Worm (Caenorhabditis elegans) whole organism, young adult: Measurements from ENCODE around the gene har-1.

Experiments
- B0035.1 ChIP-seq: sonication (generic microtip); optimal IDR thresholded peaks from 2 replicates; lab custom pipeline; 2016; ENCODE audit warnings: missing genetic modification characterization, mild to moderate bottlenecking, missing compliant biosample characterization, missing genotype, missing genetic modification reagents
- B0336.3 ChIP-seq: fragments of 200-800 bp; sonication (Bioruptor generic); IDR thresholded peaks from 2 replicates; pipeline ENCODE4 v1.3.6; 2022; ENCODE audit warnings: missing genetic modification characterization, missing compliant biosample characterization
- C06A6.2 ChIP-seq: fragments of 200-800 bp; sonication (Bioruptor generic); conservative IDR thresholded peaks from 2 replicates; pipeline ENCODE4 v1.3.6; 2022; ENCODE audit warnings: missing genetic modification characterization, missing compliant biosample characterization
- F22D6.2 ChIP-seq: sonication (generic microtip); optimal IDR thresholded peaks from 2 replicates; lab custom pipeline; 2016; ENCODE audit warnings: mild to moderate bottlenecking, missing genetic modification characterization, missing compliant biosample characterization
- F37B4.10 ChIP-seq: fragments of 200-800 bp; sonication (Bioruptor generic); IDR thresholded peaks from 2 replicates; pipeline ENCODE4 v1.3.6; 2022; ENCODE audit warnings: missing genetic modification characterization, missing compliant biosample characterization
- F49E8.2 ChIP-seq: sonication (generic microtip); optimal IDR thresholded peaks from 3 replicates; lab custom pipeline; 2017; ENCODE audit warnings: missing genetic modification characterization, mild to moderate bottlenecking, missing compliant biosample characterization, antibody characterized with exemption, moderate library complexity; ENCODE audit not compliant: insufficient read depth
- K12H6.12 ChIP-seq: fragments of 200-800 bp; sonication (Bioruptor generic); optimal IDR thresholded peaks from 2 replicates; lab custom pipeline; 2018; ENCODE audit warnings: mild to moderate bottlenecking, missing genetic modification characterization, missing compliant biosample characterization
- T07F8.4 ChIP-seq: sonication (generic microtip); optimal IDR thresholded peaks from 2 replicates; lab custom pipeline; 2016; ENCODE audit warnings: mild to moderate bottlenecking, missing genetic modification characterization, moderate library complexity, missing compliant biosample characterization
- Y53G8AR.9 ChIP-seq: fragments of 200-800 bp; sonication (Bioruptor generic); conservative IDR thresholded peaks from 2 replicates; pipeline ENCODE4 v1.3.6; 2022; ENCODE audit warnings: missing genetic modification reagents, missing genetic modification characterization, missing compliant biosample characterization
- Y79H2A.3 ChIP-seq: fragments of 200-800 bp; sonication (Bioruptor generic); conservative IDR thresholded peaks from 2 replicates; pipeline ENCODE4 v1.3.6; 2022; ENCODE audit warnings: missing genetic modification reagents, missing genetic modification characterization, missing compliant biosample characterization
- Y95B8A.8 ChIP-seq: fragments of 200-800 bp; sonication (Bioruptor generic); IDR thresholded peaks from 2 replicates; pipeline ENCODE4 v1.3.6; 2022; ENCODE audit warnings: missing genetic modification reagents, missing genetic modification characterization, missing compliant biosample characterization
- ZK185.1 ChIP-seq: sonication (generic microtip); optimal IDR thresholded peaks from 2 replicates; lab custom pipeline; 2016; ENCODE audit warnings: mild to moderate bottlenecking, missing genetic modification characterization, missing compliant biosample characterization; ENCODE audit not compliant: poor library complexity, severe bottlenecking
- akir-1 ChIP-seq: fragments of 200-800 bp; sonication (Bioruptor generic); optimal IDR thresholded peaks from 2 replicates; lab custom pipeline; 2018; ENCODE audit warnings: mild to moderate bottlenecking, missing genetic modification characterization, moderate library complexity, missing compliant biosample characterization
- aptf-2 ChIP-seq: fragments of 200-800 bp; sonication (Bioruptor generic); conservative IDR thresholded peaks from 2 replicates; pipeline ENCODE4 v1.3.6; 2022; ENCODE audit warnings: missing genetic modification reagents, missing genetic modification characterization, missing compliant biosample characterization
- athp-1 ChIP-seq: sonication (generic microtip); optimal IDR thresholded peaks from 2 replicates; lab custom pipeline; 2017; ENCODE audit warnings: mild to moderate bottlenecking, missing genetic modification characterization, missing compliant biosample characterization
- attf-3 ChIP-seq: fragments of 200-800 bp; sonication (Bioruptor generic); conservative IDR thresholded peaks from 2 replicates; pipeline ENCODE4 v1.3.6; 2022; ENCODE audit warnings: missing genetic modification reagents, missing genetic modification characterization, missing compliant biosample characterization
- ceh-100 ChIP-seq: fragments of 200-800 bp; sonication (Bioruptor generic); IDR thresholded peaks from 2 replicates; pipeline ENCODE4 v1.3.6; 2022; ENCODE audit warnings: missing genetic modification reagents, missing genetic modification characterization, missing compliant biosample characterization
- chd-7 ChIP-seq: sonication (generic microtip); optimal IDR thresholded peaks from 2 replicates; lab custom pipeline; 2016; ENCODE audit warnings: mild to moderate bottlenecking, missing genetic modification characterization, moderate library complexity, missing compliant biosample characterization
- die-1 ChIP-seq: sonication (generic microtip); optimal IDR thresholded peaks from 2 replicates; lab custom pipeline; 2016; ENCODE audit warnings: missing genotype, mild to moderate bottlenecking, missing genetic modification characterization, missing compliant biosample characterization
- dox-1 ChIP-seq: fragments of 200-800 bp; sonication (Bioruptor generic); IDR thresholded peaks from 2 replicates; pipeline ENCODE4 v1.3.6; 2022; ENCODE audit warnings: missing genetic modification reagents, missing genetic modification characterization, missing compliant biosample characterization
- dpff-1 ChIP-seq: sonication (generic microtip); optimal IDR thresholded peaks from 2 replicates; lab custom pipeline; 2017; ENCODE audit warnings: mild to moderate bottlenecking, missing genetic modification characterization, missing compliant biosample characterization
- egl-44 ChIP-seq: fragments of 200-800 bp; sonication (Bioruptor generic); IDR thresholded peaks from 2 replicates; pipeline ENCODE4 v1.3.6; 2022; ENCODE audit warnings: missing genetic modification reagents, missing genetic modification characterization, missing compliant biosample characterization
- gei-17 ChIP-seq: fragments of 200-800 bp; sonication (Bioruptor generic); optimal IDR thresholded peaks from 2 replicates; lab custom pipeline; 2018; ENCODE audit warnings: mild to moderate bottlenecking, missing genetic modification characterization, missing compliant biosample characterization
- hlh-12 ChIP-seq: sonication (generic microtip); optimal IDR thresholded peaks from 2 replicates; lab custom pipeline; 2016; ENCODE audit warnings: missing genetic modification characterization, missing compliant biosample characterization
- let-526 ChIP-seq: fragments of 200-800 bp; sonication (Bioruptor generic); IDR thresholded peaks from 2 replicates; pipeline ENCODE4 v1.3.6; 2022; ENCODE audit warnings: missing genetic modification reagents, missing genetic modification characterization, missing compliant biosample characterization
- let-607 ChIP-seq, 2 experiments: fragments of 200-800 bp in 1 of 2; sonication (Bioruptor generic) in 1 of 2; sonication (generic microtip) in 1 of 2; optimal IDR thresholded peaks; 2 replicates each; lab custom pipeline; 2016 to 2018; ENCODE audit warnings: mild to moderate bottlenecking in 2 of 2, missing compliant biosample characterization in 2 of 2, missing genetic modification characterization in 2 of 2, moderate library complexity in 2 of 2, missing genotype in 1 of 2
- lsl-1 ChIP-seq: fragments of 200-800 bp; sonication (Bioruptor generic); optimal IDR thresholded peaks from 2 replicates; lab custom pipeline; 2018; ENCODE audit warnings: mild to moderate bottlenecking, missing genetic modification characterization, moderate library complexity, missing compliant biosample characterization
- lsy-27 ChIP-seq: sonication (generic microtip); optimal IDR thresholded peaks from 2 replicates; lab custom pipeline; 2017; ENCODE audit warnings: missing genetic modification characterization, mild to moderate bottlenecking, missing compliant biosample characterization, antibody characterized with exemption, missing genotype, borderline replicate concordance; ENCODE audit not compliant: insufficient read depth
- madf-10 ChIP-seq: sonication (generic microtip); optimal IDR thresholded peaks from 2 replicates; lab custom pipeline; 2016; ENCODE audit warnings: mild to moderate bottlenecking, missing genetic modification characterization, missing compliant biosample characterization
- madf-3 ChIP-seq: fragments of 200-800 bp; sonication (Bioruptor generic); IDR thresholded peaks from 2 replicates; pipeline ENCODE4 v1.3.6; 2022; ENCODE audit warnings: missing genetic modification reagents, missing genetic modification characterization, missing compliant biosample characterization
- madf-6 ChIP-seq: fragments of 200-800 bp; sonication (Bioruptor generic); IDR thresholded peaks from 2 replicates; pipeline ENCODE4 v1.3.6; 2022; ENCODE audit warnings: missing genetic modification reagents, missing genetic modification characterization, missing compliant biosample characterization
- madf-8 ChIP-seq: fragments of 200-800 bp; sonication (Bioruptor generic); conservative IDR thresholded peaks from 2 replicates; pipeline ENCODE4 v1.3.6; 2022; ENCODE audit warnings: missing genetic modification reagents, missing genetic modification characterization, missing compliant biosample characterization
- mes-4 ChIP-seq: sonication (generic microtip); optimal IDR thresholded peaks from 2 replicates; lab custom pipeline; 2016; ENCODE audit warnings: missing genotype, missing genetic modification characterization, missing compliant biosample characterization
- nfyb-1 ChIP-seq: fragments of 200-800 bp; sonication (Bioruptor generic); IDR thresholded peaks from 2 replicates; pipeline ENCODE4 v1.3.6; 2022; ENCODE audit warnings: missing genetic modification reagents, missing genetic modification characterization, missing compliant biosample characterization
- pha-4 ChIP-seq: fragments of 150-350 bp; sonication (generic microtip); optimal IDR thresholded peaks from 2 replicates; lab custom pipeline; 2014; ENCODE audit warnings: missing biosample characterization, missing genetic modification reagents, missing genetic modification characterization
- rec-8 ChIP-seq, 2 experiments: sonication (generic microtip); optimal IDR thresholded peaks; 2 replicates each; lab custom pipeline; 2016; ENCODE audit warnings: mild to moderate bottlenecking in 2 of 2, missing genetic modification characterization in 2 of 2, missing genetic modification reagents in 2 of 2, missing genotype in 2 of 2, missing biosample characterization in 1 of 2, missing compliant biosample characterization in 1 of 2, moderate library complexity in 1 of 2
- sea-2 ChIP-seq: fragments of 200-800 bp; sonication (Bioruptor generic); IDR thresholded peaks from 2 replicates; pipeline ENCODE4 v1.3.6; 2022; ENCODE audit warnings: missing genetic modification characterization, missing compliant biosample characterization
- snpc-1.1 ChIP-seq: sonication (generic microtip); optimal IDR thresholded peaks from 2 replicates; lab custom pipeline; 2017; ENCODE audit warnings: missing genetic modification characterization, mild to moderate bottlenecking, missing compliant biosample characterization, antibody characterized with exemption, moderate library complexity, missing genotype, missing genetic modification reagents; ENCODE audit not compliant: insufficient read depth
- snpc-3.4 ChIP-seq: sonication (generic microtip); optimal IDR thresholded peaks from 2 replicates; lab custom pipeline; 2017; ENCODE audit warnings: missing genetic modification characterization, mild to moderate bottlenecking, missing compliant biosample characterization, antibody characterized with exemption, moderate library complexity, missing genotype, missing genetic modification reagents
- somi-1 ChIP-seq: fragments of 200-800 bp; sonication (Bioruptor generic); optimal IDR thresholded peaks from 2 replicates; lab custom pipeline; 2018; ENCODE audit warnings: mild to moderate bottlenecking, missing genetic modification characterization, missing compliant biosample characterization
- sptf-2 ChIP-seq: fragments of 200-800 bp; sonication (Bioruptor generic); optimal IDR thresholded peaks from 2 replicates; lab custom pipeline; 2018; ENCODE audit warnings: mild to moderate bottlenecking, missing genetic modification characterization, missing compliant biosample characterization
- tbp1 ChIP-seq: fragments of 200-800 bp; sonication (Bioruptor generic); optimal IDR thresholded peaks from 2 replicates; lab custom pipeline; 2018; ENCODE audit warnings: mild to moderate bottlenecking, missing genetic modification characterization, missing compliant biosample characterization
- tlf-1 ChIP-seq: fragments of 200-800 bp; sonication (Bioruptor generic); optimal IDR thresholded peaks from 2 replicates; lab custom pipeline; 2018; ENCODE audit warnings: mild to moderate bottlenecking, missing genetic modification characterization, missing compliant biosample characterization
- unc-130 ChIP-seq: sonication (generic microtip); optimal IDR thresholded peaks from 2 replicates; lab custom pipeline; 2016; ENCODE audit warnings: missing genetic modification reagents, missing genetic modification characterization, missing compliant biosample characterization
- ztf-22 ChIP-seq: fragments of 200-800 bp; sonication (Bioruptor generic); optimal IDR thresholded peaks from 2 replicates; lab custom pipeline; 2018; ENCODE audit warnings: mild to moderate bottlenecking, missing genetic modification characterization, moderate library complexity, missing compliant biosample characterization
- ztf-26 ChIP-seq: sonication (generic microtip); optimal IDR thresholded peaks from 2 replicates; lab custom pipeline; 2017; ENCODE audit warnings: missing genetic modification characterization, missing compliant biosample characterization
- ztf-3 ChIP-seq: fragments of 200-800 bp; sonication (Bioruptor generic); optimal IDR thresholded peaks from 2 replicates; lab custom pipeline; 2018; ENCODE audit warnings: mild to moderate bottlenecking, missing genetic modification characterization, missing compliant biosample characterization

har-1 gene

DNA sequence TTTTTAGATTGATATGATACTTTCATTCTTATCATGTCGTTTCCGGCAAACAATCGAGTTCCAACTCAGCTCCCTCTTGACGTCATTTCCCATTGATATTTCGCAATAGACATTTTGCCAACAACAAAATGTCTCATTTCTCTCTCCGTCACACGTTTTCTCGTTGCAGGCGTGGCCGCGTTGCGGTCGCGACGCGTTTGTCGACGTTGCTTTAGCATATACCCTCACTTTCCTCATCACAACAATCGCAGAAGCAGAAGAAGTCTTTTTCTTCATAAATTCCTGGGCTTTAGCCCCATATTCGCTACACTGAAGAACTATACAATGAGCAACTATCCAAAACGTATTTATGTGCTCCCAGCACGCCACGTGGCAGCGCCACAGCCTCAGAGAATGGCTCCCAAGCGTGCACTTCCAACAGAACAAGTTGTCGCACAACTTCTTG is 41.8 kb downstream of the har-1 start, which contains the start of gene xbp-1 (continued):
- no peak for TF ChIP-seq attf-3 (GFP tag; lab: Robert Waterston, UW)
- TF ChIP-seq B0035.1: peak; percentile 3
- no peak for TF ChIP-seq ceh-100
- 0 out of 2 replicates have a peak, but pooled peaks have one; percentile 38 for TF ChIP-seq Y95B8A.8 (GFP tag; lab: Robert Waterston, UW)
- TF ChIP-seq Y79H2A.3 (GFP tag; lab: Robert Waterston, UW): no peak
- peak; percentile 70; the same call in 1 of the 2 replicates for TF ChIP-seq egl-44
- TF ChIP-seq F22D6.2 (tag; lab: Kevin White, UChicago): peak; percentile 47
- peak; percentile 99 for TF ChIP-seq let-607 (tag; optimal IDR thresholded peaks at IDR 0.05; lab: Kevin White, UChicago)
- no peak for TF ChIP-seq sea-2 (GFP tag; lab: Robert Waterston, UW)
- peak; percentile 41 for TF ChIP-seq athp-1
- TF ChIP-seq F49E8.2 (tag; lab: Kevin White, UChicago): no peak
- TF ChIP-seq nfyb-1: peak; percentile 93
- peak; percentile 38 for TF ChIP-seq gei-17
- TF ChIP-seq madf-8 (GFP tag; lab: Robert Waterston, UW): no peak
- TF ChIP-seq die-1 (tag; lab: Kevin White, UChicago): no peak
- peak; percentile 44 for TF ChIP-seq ztf-26 (tag; lab: Kevin White, UChicago)
- peak; percentile 94 for TF ChIP-seq pha-4 (tag; lab: Kevin White, UChicago)
- peak; percentile 80 for TF ChIP-seq B0336.3 (GFP tag; lab: Robert Waterston, UW)
- no peak for TF ChIP-seq unc-130 (GFP tag; lab: Kevin White, UChicago)
- TF ChIP-seq mes-4 (tag; lab: Kevin White, UChicago): no peak
- no peak for TF ChIP-seq T07F8.4 (tag; lab: Kevin White, UChicago)
- peak; percentile 77 for TF ChIP-seq chd-7 (tag; lab: Kevin White, UChicago)
- no peak for TF ChIP-seq snpc-1.1 (tag; lab: Kevin White, UChicago)
- TF ChIP-seq madf-10 (tag; lab: Kevin White, UChicago): peak; percentile 91
- peak; percentile 78 for TF ChIP-seq tlf-1 (GFP tag; lab: Kevin White, UChicago)
- peak; percentile 92 for TF ChIP-seq dox-1
- peak; percentile 62 for TF ChIP-seq C06A6.2
- peak; percentile 23 for TF ChIP-seq lsl-1 (GFP tag; lab: Kevin White, UChicago)
- no peak for TF ChIP-seq hlh-12 (tag; lab: Kevin White, UChicago)
- TF ChIP-seq ZK185.1: peak; percentile 80
- peak; percentile 59; the same call in 1 of the 2 replicates for TF ChIP-seq let-526
- 0 out of 2 replicates have a peak, but pooled peaks have one; percentile 52 for TF ChIP-seq F37B4.10
- peak; percentile 89 for TF ChIP-seq K12H6.12 (tag; lab: Kevin White, UChicago)
- TF ChIP-seq snpc-3.4 (tag; lab: Kevin White, UChicago): no peak
- TF ChIP-seq rec-8 (tag; optimal IDR thresholded peaks at IDR 0.05; lab: Kevin White, UChicago): no peak
- 0 out of 2 replicates have a peak, but pooled peaks have one; percentile 56 for TF ChIP-seq Y53G8AR.9 (GFP tag; lab: Robert Waterston, UW)
- no peak for TF ChIP-seq dpff-1
- TF ChIP-seq ztf-22 (GFP tag; lab: Kevin White, UChicago): peak; percentile 95
- TF ChIP-seq madf-6 (GFP tag; lab: Robert Waterston, UW): peak; percentile 38; the same call in 1 of the 2 replicates
- TF ChIP-seq tbp1 (GFP tag; lab: Kevin White, UChicago): peak; percentile 64
- no peak for TF ChIP-seq lsy-27 (tag; lab: Kevin White, UChicago)
- peak; percentile 95 for TF ChIP-seq madf-3 (GFP tag; lab: Robert Waterston, UW)
- no peak for TF ChIP-seq aptf-2
- peak; percentile 59 for TF ChIP-seq somi-1 (GFP tag; lab: Kevin White, UChicago)
- peak; percentile 74 for TF ChIP-seq akir-1 (GFP tag; lab: Kevin White, UChicago)
- TF ChIP-seq sptf-2 (GFP tag; lab: Kevin White, UChicago): peak; percentile 32
- TF ChIP-seq ztf-3 (GFP tag; lab: Kevin White, UChicago): peak; percentile 3
